Worm (Caenorhabditis elegans) whole organism, late embryonic: ENCODE data around the gene gop-1.

Experiments used
- C38D4.7 ChIP-seq: fragments of 200-800 bp; sonication (Bioruptor generic); optimal IDR thresholded peaks from 2 replicates; lab custom pipeline; 2018; ENCODE audit warnings: mild to moderate bottlenecking, missing genetic modification characterization, moderate library complexity, missing compliant biosample characterization
- F13H6.1 ChIP-seq: sonication (generic microtip); optimal IDR thresholded peaks from 2 replicates; lab custom pipeline; 2016; ENCODE audit warnings: missing genetic modification characterization, missing compliant biosample characterization
- K02D7.2 ChIP-seq: sonication (generic microtip); optimal IDR thresholded peaks from 2 replicates; lab custom pipeline; 2017; ENCODE audit warnings: mild to moderate bottlenecking, missing genetic modification characterization, missing compliant biosample characterization
- K09A11.1 ChIP-seq: sonication (generic microtip); optimal IDR thresholded peaks from 2 replicates; lab custom pipeline; 2017; ENCODE audit warnings: antibody characterized with exemption, mild to moderate bottlenecking, missing genetic modification characterization, missing compliant biosample characterization; ENCODE audit not compliant: insufficient read depth
- T23F11.4 ChIP-seq: fragments of 200-800 bp; sonication (Bioruptor generic); optimal IDR thresholded peaks from 2 replicates; lab custom pipeline; 2018; ENCODE audit warnings: mild to moderate bottlenecking, missing genetic modification characterization, missing compliant biosample characterization
- ahr-1 ChIP-seq: sonication (generic microtip); optimal IDR thresholded peaks from 2 replicates; lab custom pipeline; 2016; ENCODE audit warnings: missing genetic modification characterization, missing compliant biosample characterization
- ceh-14 ChIP-seq: sonication (generic microtip); optimal IDR thresholded peaks from 2 replicates; lab custom pipeline; 2016; ENCODE audit warnings: missing genotype, missing genetic modification characterization, missing compliant biosample characterization
- ceh-18 ChIP-seq: sonication (generic microtip); optimal IDR thresholded peaks from 2 replicates; lab custom pipeline; 2016; ENCODE audit warnings: missing genetic modification characterization, missing compliant biosample characterization
- ceh-2 ChIP-seq: sonication (generic microtip); optimal IDR thresholded peaks from 2 replicates; lab custom pipeline; 2016; ENCODE audit warnings: missing genotype, missing genetic modification characterization, missing compliant biosample characterization
- ceh-22 ChIP-seq: sonication (generic microtip); optimal IDR thresholded peaks from 2 replicates; lab custom pipeline; 2017; ENCODE audit warnings: missing biosample characterization, missing genetic modification characterization
- ceh-24 ChIP-seq: sonication (generic microtip); optimal IDR thresholded peaks from 2 replicates; lab custom pipeline; 2016; ENCODE audit warnings: mild to moderate bottlenecking, missing genetic modification characterization, missing compliant biosample characterization
- ceh-31 ChIP-seq: sonication (generic microtip); optimal IDR thresholded peaks from 2 replicates; lab custom pipeline; 2016; ENCODE audit warnings: missing genetic modification characterization, missing compliant biosample characterization
- ceh-34 ChIP-seq: sonication (generic microtip); optimal IDR thresholded peaks from 2 replicates; lab custom pipeline; 2016; ENCODE audit warnings: mild to moderate bottlenecking, missing genetic modification characterization, missing compliant biosample characterization
- ceh-45 ChIP-seq: fragments of 200-800 bp; sonication (Bioruptor generic); IDR thresholded peaks from 2 replicates; pipeline ENCODE4 v1.3.6; 2022; ENCODE audit warnings: missing genetic modification reagents, missing genetic modification characterization, missing compliant biosample characterization
- dmd-4 ChIP-seq: sonication (generic microtip); optimal IDR thresholded peaks from 2 replicates; lab custom pipeline; 2016; ENCODE audit warnings: borderline replicate concordance, missing genetic modification characterization, missing compliant biosample characterization
- dve-1 ChIP-seq: sonication (generic microtip); optimal IDR thresholded peaks from 2 replicates; lab custom pipeline; 2017; ENCODE audit warnings: antibody characterized with exemption, mild to moderate bottlenecking, missing genetic modification characterization, missing compliant biosample characterization
- elt-2 ChIP-seq: sonication (generic microtip); optimal IDR thresholded peaks from 2 replicates; lab custom pipeline; 2016; ENCODE audit warnings: missing genetic modification reagents, missing genetic modification characterization, missing compliant biosample characterization
- ets-4 ChIP-seq: sonication (generic microtip); optimal IDR thresholded peaks from 2 replicates; lab custom pipeline; 2016; ENCODE audit warnings: missing genetic modification characterization, missing compliant biosample characterization
- hlh-13 ChIP-seq: fragments of 200-800 bp; sonication (Bioruptor generic); optimal IDR thresholded peaks from 2 replicates; lab custom pipeline; 2018; ENCODE audit warnings: mild to moderate bottlenecking, missing genetic modification characterization, missing compliant biosample characterization
- hlh-15 ChIP-seq: sonication (generic microtip); optimal IDR thresholded peaks from 2 replicates; lab custom pipeline; 2016; ENCODE audit warnings: missing genetic modification characterization, missing compliant biosample characterization
- lim-6 ChIP-seq: sonication (generic microtip); optimal IDR thresholded peaks from 2 replicates; lab custom pipeline; 2016; ENCODE audit warnings: missing genetic modification characterization, missing compliant biosample characterization
- madf-2 ChIP-seq: sonication (generic microtip); optimal IDR thresholded peaks from 2 replicates; lab custom pipeline; 2017; ENCODE audit warnings: missing genetic modification characterization, missing compliant biosample characterization
- mec-3 ChIP-seq: sonication (generic microtip); optimal IDR thresholded peaks from 2 replicates; lab custom pipeline; 2016; ENCODE audit warnings: borderline replicate concordance, missing genetic modification characterization, missing compliant biosample characterization
- nfya-1 ChIP-seq: sonication (generic microtip); optimal IDR thresholded peaks from 2 replicates; lab custom pipeline; 2017; ENCODE audit warnings: missing genetic modification characterization, mild to moderate bottlenecking, missing compliant biosample characterization, antibody characterized with exemption, moderate library complexity
- nhr-232 ChIP-seq: sonication (generic microtip); optimal IDR thresholded peaks from 2 replicates; lab custom pipeline; 2016; ENCODE audit warnings: missing genetic modification characterization, missing compliant biosample characterization
- odd-2 ChIP-seq: sonication (generic microtip); optimal IDR thresholded peaks from 2 replicates; lab custom pipeline; 2017; ENCODE audit warnings: antibody characterized with exemption, mild to moderate bottlenecking, missing genetic modification characterization, missing compliant biosample characterization
- pax-1 ChIP-seq: fragments of 150-350 bp; optimal IDR thresholded peaks from 2 replicates; lab custom pipeline; 2014; ENCODE audit warnings: missing biosample characterization, missing genetic modification characterization
- pha-4 ChIP-seq: fragments of 150-350 bp; optimal IDR thresholded peaks from 2 replicates; lab custom pipeline; 2018; ENCODE audit warnings: missing biosample characterization, missing genetic modification reagents, missing genetic modification characterization
- pqm-1 ChIP-seq: sonication (generic microtip); optimal IDR thresholded peaks from 2 replicates; lab custom pipeline; 2016; ENCODE audit warnings: missing genetic modification characterization, missing compliant biosample characterization
- pros-1 ChIP-seq: fragments of 150-350 bp; optimal IDR thresholded peaks from 2 replicates; lab custom pipeline; 2014; ENCODE audit warnings: missing biosample characterization, missing genetic modification reagents, missing genetic modification characterization
- ref-2 ChIP-seq: sonication (generic microtip); optimal IDR thresholded peaks from 2 replicates; lab custom pipeline; 2016; ENCODE audit warnings: missing genetic modification characterization, missing compliant biosample characterization
- rnt-1 ChIP-seq: sonication (generic microtip); optimal IDR thresholded peaks from 2 replicates; lab custom pipeline; 2016; ENCODE audit warnings: missing genetic modification characterization, missing compliant biosample characterization
- sdc-2 ChIP-seq: sonication (generic microtip); optimal IDR thresholded peaks from 2 replicates; lab custom pipeline; 2016; ENCODE audit warnings: missing genotype, missing genetic modification characterization, missing compliant biosample characterization
- sox-2 ChIP-seq: fragments of 200-800 bp; sonication (Bioruptor generic); IDR thresholded peaks from 2 replicates; pipeline ENCODE4 v1.3.6; 2022; ENCODE audit warnings: missing genetic modification reagents, missing genetic modification characterization, missing compliant biosample characterization
- tbx-2 ChIP-seq: sonication (generic microtip); optimal IDR thresholded peaks from 2 replicates; lab custom pipeline; 2016; ENCODE audit warnings: missing genetic modification characterization, missing compliant biosample characterization
- tbx-7 ChIP-seq: sonication (generic microtip); optimal IDR thresholded peaks from 2 replicates; lab custom pipeline; 2016; ENCODE audit warnings: missing genotype, missing genetic modification characterization, missing compliant biosample characterization
- ttx-3 ChIP-seq: sonication (generic microtip); optimal IDR thresholded peaks from 2 replicates; lab custom pipeline; 2016; ENCODE audit warnings: missing genetic modification reagents, missing genetic modification characterization, missing compliant biosample characterization
- unc-42 ChIP-seq: sonication (generic microtip); optimal IDR thresholded peaks from 2 replicates; lab custom pipeline; 2016; ENCODE audit warnings: missing genotype, missing genetic modification characterization, missing compliant biosample characterization
- unc-55 ChIP-seq: sonication (generic microtip); optimal IDR thresholded peaks from 2 replicates; lab custom pipeline; 2017; ENCODE audit warnings: missing biosample characterization, missing genetic modification reagents, missing genetic modification characterization
- unc-86 ChIP-seq: sonication (generic microtip); optimal IDR thresholded peaks from 2 replicates; lab custom pipeline; 2016; ENCODE audit warnings: missing genetic modification characterization, missing compliant biosample characterization
- ztf-16 ChIP-seq: sonication (generic microtip); optimal IDR thresholded peaks from 2 replicates; lab custom pipeline; 2017; ENCODE audit warnings: missing genetic modification characterization, missing compliant biosample characterization

Gene gop-1

DNA sequence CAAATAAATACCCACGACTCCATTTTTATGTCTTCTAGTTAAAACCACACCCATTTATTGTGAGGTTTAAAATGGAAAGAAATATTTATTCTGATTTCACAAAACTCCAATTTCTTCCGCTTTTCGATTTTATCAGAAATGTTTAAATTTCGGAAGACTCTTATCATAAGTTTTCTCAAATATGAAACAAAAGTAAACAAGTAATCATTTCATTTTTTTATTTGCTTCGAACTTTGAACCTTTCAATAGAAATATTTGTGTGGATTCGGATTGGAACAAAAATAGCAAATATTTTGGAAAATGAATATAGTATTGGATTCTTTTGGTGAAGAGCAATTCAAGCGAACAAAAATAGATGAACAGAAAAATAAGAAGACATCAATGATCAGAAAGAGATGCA is 32.4 kb upstream of the gop-1 start:
- TF ChIP-seq ahr-1: no peak

ce11 chrIII:5222777-5223176 is 31.5 kb upstream of the gop-1 start:
- TF ChIP-seq nhr-232 (no peak), pqm-1 (no peak), tbx-7 (tag; lab: Kevin White, UChicago) (no peak), tbx-2 (tag; lab: Kevin White, UChicago) (no peak), hlh-13 (GFP tag; lab: Kevin White, UChicago) (no peak), rnt-1 (no peak), ceh-2 (tag; lab: Kevin White, UChicago) (no peak), pha-4 (tag; lab: Kevin White, UChicago) (no peak), mec-3 (no peak), pax-1 (no peak), ceh-24 (tag; lab: Kevin White, UChicago) (no peak), unc-86 (tag; lab: Kevin White, UChicago) (no peak), ceh-31 (tag; lab: Kevin White, UChicago) (no peak), pros-1 (tag; lab: Kevin White, UChicago) (no peak), dmd-4 (tag; lab: Kevin White, UChicago) (no peak), odd-2 (no peak), unc-55 (GFP tag; lab: Kevin White, UChicago) (no peak), sdc-2 (no peak), sox-2 (GFP tag; lab: Robert Waterston, UW) (no peak)
- TF ChIP-seq, all 69 proteins: peak for 0

ce11 chrIII:5224908-5225307 is 29.3 kb upstream of the gop-1 start:
- peak; percentile 12 for TF ChIP-seq ceh-18 (tag; lab: Kevin White, UChicago)
- no peak for TF ChIP-seq C38D4.7 (GFP tag; lab: Kevin White, UChicago)

ce11 chrIII:5225321-5225720 is 28.9 kb upstream of the gop-1 start, which contains the start of gene nex-1:
Gene nex-1 (plus strand): TSS chrIII:5225621.
- no peak for TF ChIP-seq dmd-4 (tag; lab: Kevin White, UChicago)
- no peak for TF ChIP-seq hlh-15
- no peak for TF ChIP-seq sox-2 (GFP tag; lab: Robert Waterston, UW)
- TF ChIP-seq nhr-232: no peak
- no peak for TF ChIP-seq ztf-16 (tag; lab: Kevin White, UChicago)
- TF ChIP-seq T23F11.4 (GFP tag; lab: Kevin White, UChicago): no peak
- TF ChIP-seq ahr-1: no peak

DNA sequence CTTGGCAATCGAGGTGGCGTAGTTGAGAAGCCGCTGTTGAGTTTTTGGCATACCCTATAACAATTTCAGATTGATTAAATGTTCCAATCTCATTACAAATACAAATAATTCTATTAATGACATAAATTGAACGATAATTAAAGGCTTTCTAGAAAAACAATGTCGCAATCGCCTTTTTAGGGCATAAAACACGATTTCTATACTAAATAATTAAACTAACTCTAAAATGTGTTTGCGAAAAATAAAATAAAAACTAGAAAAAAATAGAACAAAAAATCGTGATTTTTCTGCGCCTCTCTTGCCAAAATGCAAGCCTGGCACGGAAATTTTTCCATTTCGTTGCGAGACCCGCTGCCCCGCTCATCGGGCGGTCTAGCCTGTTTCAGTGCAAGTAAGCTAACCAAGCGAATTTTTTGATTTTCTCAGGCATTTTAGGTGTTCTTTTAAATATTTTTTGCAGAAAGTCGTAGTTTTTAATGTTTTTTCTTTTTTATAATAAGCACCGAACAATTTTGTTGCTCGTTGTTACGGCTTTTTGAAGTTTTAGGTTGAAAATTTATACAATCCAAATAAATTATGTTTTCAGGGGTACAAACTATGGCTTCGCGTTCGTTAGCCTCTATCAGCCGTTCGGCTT is 26.3 kb upstream of the gop-1 start, which contains the start of the genes C34E10.12, C34E10.10 and atp-2:
Gene C34E10.12 (minus strand): TSS at position 51 of the 637 bp plus-strand sequence.
Gene C34E10.10 (minus strand): TSS at position 54 of the 637 bp plus-strand sequence.
Gene atp-2 (plus strand): TSS at position 587 of the 637 bp plus-strand sequence.
- TF ChIP-seq ceh-45 (GFP tag; lab: Robert Waterston, UW): no peak
- TF ChIP-seq pax-1: peak; percentile 22
- TF ChIP-seq dmd-4 (tag; lab: Kevin White, UChicago): no peak
- TF ChIP-seq K02D7.2 (tag; lab: Kevin White, UChicago): no peak
- no peak for TF ChIP-seq hlh-15
- peak; percentile 7 for TF ChIP-seq unc-86 (tag; lab: Kevin White, UChicago)
- peak; percentile 74 for TF ChIP-seq dve-1 (tag; lab: Kevin White, UChicago)
- TF ChIP-seq tbx-2 (tag; lab: Kevin White, UChicago): peak; percentile 62
- peak; percentile 31 for TF ChIP-seq ceh-2 (tag; lab: Kevin White, UChicago)
- TF ChIP-seq ttx-3 (tag; lab: Kevin White, UChicago): peak; percentile 33
- no peak for TF ChIP-seq ref-2 (tag; lab: Kevin White, UChicago)
- peak; percentile 37 for TF ChIP-seq ceh-14 (tag; lab: Kevin White, UChicago)
- TF ChIP-seq F13H6.1 (tag; lab: Kevin White, UChicago): peak; percentile 13
- TF ChIP-seq rnt-1: peak; percentile 43
- peak; percentile 48 for TF ChIP-seq ceh-18 (tag; lab: Kevin White, UChicago)
- TF ChIP-seq sdc-2: no peak
- peak; percentile 10 for TF ChIP-seq K09A11.1
- peak; percentile 56 for TF ChIP-seq ceh-34 (tag; lab: Kevin White, UChicago)
- TF ChIP-seq lim-6: no peak
- peak; percentile 49 for TF ChIP-seq unc-42
- TF ChIP-seq ztf-16 (tag; lab: Kevin White, UChicago): peak; percentile 18
- peak; percentile 78 for TF ChIP-seq ceh-31 (tag; lab: Kevin White, UChicago)
- no peak for TF ChIP-seq ceh-22 (tag; lab: Kevin White, UChicago)
- TF ChIP-seq elt-2 (tag; lab: Kevin White, UChicago): peak; percentile 51
- TF ChIP-seq madf-2: no peak
- peak; percentile 70 for TF ChIP-seq nfya-1 (tag; lab: Kevin White, UChicago)
- peak; percentile 68 for TF ChIP-seq ets-4
- TF ChIP-seq pha-4 (tag; lab: Kevin White, UChicago): no peak
